Worm (Caenorhabditis elegans) whole organism, early embryonic: Measurements from ENCODE around the gene Y48E1C.4.

ENCODE experiments used
- B0310.2 ChIP-seq: sonication (generic microtip); optimal IDR thresholded peaks from 2 replicates; lab custom pipeline; 2016; ENCODE audit warnings: mild to moderate bottlenecking, missing genetic modification characterization, missing compliant biosample characterization
- F13C5.2 ChIP-seq: sonication (generic microtip); optimal IDR thresholded peaks from 2 replicates; lab custom pipeline; 2017; ENCODE audit warnings: mild to moderate bottlenecking, missing genetic modification characterization, inconsistent platforms, missing compliant biosample characterization
- aly-1 ChIP-seq: sonication (generic microtip); optimal IDR thresholded peaks from 2 replicates; lab custom pipeline; 2016; ENCODE audit warnings: missing genetic modification characterization, missing compliant biosample characterization
- ama-1 ChIP-seq: fragments of 150-350 bp; optimal IDR thresholded peaks from 2 replicates; lab custom pipeline; 2014
- ceh-13 ChIP-seq: fragments of 200-800 bp; sonication (Bioruptor generic); optimal IDR thresholded peaks from 2 replicates; lab custom pipeline; 2018; ENCODE audit warnings: mild to moderate bottlenecking, missing genetic modification characterization, missing compliant biosample characterization
- ceh-36 ChIP-seq: sonication (generic microtip); optimal IDR thresholded peaks from 2 replicates; lab custom pipeline; 2016; ENCODE audit warnings: missing genetic modification characterization, inconsistent platforms, missing compliant biosample characterization
- ets-7 ChIP-seq: sonication (generic microtip); optimal IDR thresholded peaks from 2 replicates; lab custom pipeline; 2016; ENCODE audit warnings: missing genotype, missing genetic modification characterization, missing compliant biosample characterization
- flt-1 ChIP-seq: fragments of 200-800 bp; sonication (Bioruptor generic); IDR thresholded peaks from 2 replicates; pipeline ENCODE4 v1.3.6; 2022; ENCODE audit warnings: missing genetic modification characterization, missing compliant biosample characterization
- hmbx-1 ChIP-seq: sonication (generic microtip); optimal IDR thresholded peaks from 2 replicates; lab custom pipeline; 2016; ENCODE audit warnings: mild to moderate bottlenecking, missing genetic modification characterization, missing compliant biosample characterization
- hmg-4 ChIP-seq: fragments of 200-800 bp; sonication (Bioruptor generic); optimal IDR thresholded peaks from 2 replicates; lab custom pipeline; 2018; ENCODE audit warnings: mild to moderate bottlenecking, missing genetic modification characterization, missing compliant biosample characterization
- hnd-1 ChIP-seq: sonication (generic microtip); optimal IDR thresholded peaks from 2 replicates; lab custom pipeline; 2016; ENCODE audit warnings: missing genetic modification characterization, missing compliant biosample characterization
- pes-1 ChIP-seq: fragments of 200-800 bp; sonication (Bioruptor generic); IDR thresholded peaks from 2 replicates; pipeline ENCODE4 v1.3.6; 2022; ENCODE audit warnings: missing genetic modification reagents, missing genetic modification characterization, missing compliant biosample characterization
- scrt-1 ChIP-seq: fragments of 200-800 bp; sonication (Bioruptor generic); IDR thresholded peaks from 2 replicates; pipeline ENCODE4 v1.3.6; 2022; ENCODE audit warnings: missing genetic modification characterization, missing compliant biosample characterization
- sea-1 ChIP-seq: fragments of 200-800 bp; sonication (Bioruptor generic); conservative IDR thresholded peaks from 2 replicates; pipeline ENCODE4 v1.3.6; 2022; ENCODE audit warnings: missing genetic modification characterization, missing compliant biosample characterization
- tbx-11 ChIP-seq: fragments of 200-800 bp; sonication (Bioruptor generic); IDR thresholded peaks from 2 replicates; pipeline ENCODE4 v1.3.6; 2022; ENCODE audit warnings: missing genetic modification characterization, missing compliant biosample characterization
- tbx-37 ChIP-seq: fragments of 200-800 bp; sonication (Bioruptor generic); conservative IDR thresholded peaks from 2 replicates; pipeline ENCODE4 v1.3.6; 2022; ENCODE audit warnings: missing genetic modification reagents, missing genetic modification characterization, missing compliant biosample characterization
- tra-4 ChIP-seq: sonication (generic microtip); optimal IDR thresholded peaks from 2 replicates; lab custom pipeline; 2017; ENCODE audit warnings: missing genetic modification characterization, missing compliant biosample characterization

Y48E1C.4 gene

ce11 chrII:13447668-13448067 lies 11.0 kb upstream of the Y48E1C.4 start:
- TF ChIP-seq hmbx-1 (tag; lab: Kevin White, UChicago) = no peak
- TF ChIP-seq hmg-4 (GFP tag; lab: Kevin White, UChicago) = no peak
- TF ChIP-seq tbx-11 = no peak
- TF ChIP-seq ceh-13 (GFP tag; lab: Kevin White, UChicago) = no peak
- no peak for TF ChIP-seq B0310.2
- peak; percentile 21 for TF ChIP-seq F13C5.2 (tag; lab: Kevin White, UChicago)
- TF ChIP-seq hnd-1 = no peak
- no peak for TF ChIP-seq tra-4

ce11 chrII:13447166-13447643 lies 10.6 kb upstream of the Y48E1C.4 start, which contains the start of gene tbc-14:
Gene tbc-14 (minus strand): TSS chrII:13447593.
- TF ChIP-seq tra-4 = no peak

- TF ChIP-seq tra-4 = no peak
- TF ChIP-seq hmg-4 (GFP tag; lab: Kevin White, UChicago) = no peak
- TF ChIP-seq tbx-37 (GFP tag; lab: Robert Waterston, UW) = no peak
Measured at ce11 chrII:13446597-13446996, 10.0 kb upstream of the Y48E1C.4 start.

- TF ChIP-seq ceh-36 (tag; lab: Kevin White, UChicago) (peak; percentile 52), ceh-13 (GFP tag; lab: Kevin White, UChicago) (no peak), hmbx-1 (tag; lab: Kevin White, UChicago) (no peak), ama-1 (lab: Kevin White, UChicago) (no peak), aly-1 (tag; lab: Kevin White, UChicago) (no peak)
Measured at ce11 chrII:13444307-13444706, 7.7 kb upstream of the Y48E1C.4 start.

- TF ChIP-seq B0310.2 = no peak
Measured at ce11 chrII:13424242-13424641, 12.4 kb downstream of the Y48E1C.4 start, which contains the start of gene Y48E1C.2. Gene Y48E1C.2 (plus strand): TSS chrII:13424542.

- no peak for TF ChIP-seq tra-4
- TF ChIP-seq flt-1 (GFP tag; lab: Robert Waterston, UW) = no peak
- no peak for TF ChIP-seq ets-7 (tag; lab: Kevin White, UChicago)
- no peak for TF ChIP-seq pes-1 (GFP tag; lab: Robert Waterston, UW)
- no peak for TF ChIP-seq sea-1 (GFP tag; lab: Robert Waterston, UW)
- TF ChIP-seq ceh-13 (GFP tag; lab: Kevin White, UChicago) = no peak
- TF ChIP-seq tbx-37 (GFP tag; lab: Robert Waterston, UW) = no peak
- TF ChIP-seq B0310.2 = no peak
- TF ChIP-seq ama-1 (lab: Kevin White, UChicago) = no peak
- no peak for TF ChIP-seq ceh-36 (tag; lab: Kevin White, UChicago)
- no peak for TF ChIP-seq tbx-11
- TF ChIP-seq hmg-4 (GFP tag; lab: Kevin White, UChicago) = no peak
- no peak for TF ChIP-seq scrt-1
- no peak for TF ChIP-seq aly-1 (tag; lab: Kevin White, UChicago)
- no peak for TF ChIP-seq hnd-1
- no peak for TF ChIP-seq hmbx-1 (tag; lab: Kevin White, UChicago)
Measured at ce11 chrII:13417452-13418031, 19.1 kb downstream of the Y48E1C.4 start.

ce11 chrII:13416552-13416951 lies 20.1 kb downstream of the Y48E1C.4 start:
- no peak for TF ChIP-seq tbx-37 (GFP tag; lab: Robert Waterston, UW)
- no peak for TF ChIP-seq ets-7 (tag; lab: Kevin White, UChicago)
- TF ChIP-seq ceh-36 (tag; lab: Kevin White, UChicago) = no peak
- no peak for TF ChIP-seq aly-1 (tag; lab: Kevin White, UChicago)
- no peak for TF ChIP-seq B0310.2
- no peak for TF ChIP-seq tbx-11
- no peak for TF ChIP-seq F13C5.2 (tag; lab: Kevin White, UChicago)
- no peak for TF ChIP-seq ama-1 (lab: Kevin White, UChicago)
- TF ChIP-seq hnd-1 = no peak
- TF ChIP-seq hmg-4 (GFP tag; lab: Kevin White, UChicago) = no peak
- TF ChIP-seq flt-1 (GFP tag; lab: Robert Waterston, UW) = no peak
- no peak for TF ChIP-seq hmbx-1 (tag; lab: Kevin White, UChicago)

- no peak for TF ChIP-seq B0310.2
Measured at ce11 chrII:13414554-13415057, 22.0 kb downstream of the Y48E1C.4 start, which contains the start of gene Y48E1C.1. Gene Y48E1C.1 (plus strand): TSS chrII:13415007.

- TF ChIP-seq flt-1 (GFP tag; lab: Robert Waterston, UW) (no peak), pes-1 (GFP tag; lab: Robert Waterston, UW) (no peak), aly-1 (tag; lab: Kevin White, UChicago) (no peak), scrt-1 (no peak), hmg-4 (GFP tag; lab: Kevin White, UChicago) (no peak), ama-1 (lab: Kevin White, UChicago) (no peak), ceh-36 (tag; lab: Kevin White, UChicago) (no peak)
Measured at ce11 chrII:13414099-13414498, 22.5 kb downstream of the Y48E1C.4 start.
